Fruit fly (Drosophila melanogaster): ENCODE data around the gene term.
A peak's percentile ranks its signal among the peaks of the same experiment; 100 is the strongest.

DNA sequence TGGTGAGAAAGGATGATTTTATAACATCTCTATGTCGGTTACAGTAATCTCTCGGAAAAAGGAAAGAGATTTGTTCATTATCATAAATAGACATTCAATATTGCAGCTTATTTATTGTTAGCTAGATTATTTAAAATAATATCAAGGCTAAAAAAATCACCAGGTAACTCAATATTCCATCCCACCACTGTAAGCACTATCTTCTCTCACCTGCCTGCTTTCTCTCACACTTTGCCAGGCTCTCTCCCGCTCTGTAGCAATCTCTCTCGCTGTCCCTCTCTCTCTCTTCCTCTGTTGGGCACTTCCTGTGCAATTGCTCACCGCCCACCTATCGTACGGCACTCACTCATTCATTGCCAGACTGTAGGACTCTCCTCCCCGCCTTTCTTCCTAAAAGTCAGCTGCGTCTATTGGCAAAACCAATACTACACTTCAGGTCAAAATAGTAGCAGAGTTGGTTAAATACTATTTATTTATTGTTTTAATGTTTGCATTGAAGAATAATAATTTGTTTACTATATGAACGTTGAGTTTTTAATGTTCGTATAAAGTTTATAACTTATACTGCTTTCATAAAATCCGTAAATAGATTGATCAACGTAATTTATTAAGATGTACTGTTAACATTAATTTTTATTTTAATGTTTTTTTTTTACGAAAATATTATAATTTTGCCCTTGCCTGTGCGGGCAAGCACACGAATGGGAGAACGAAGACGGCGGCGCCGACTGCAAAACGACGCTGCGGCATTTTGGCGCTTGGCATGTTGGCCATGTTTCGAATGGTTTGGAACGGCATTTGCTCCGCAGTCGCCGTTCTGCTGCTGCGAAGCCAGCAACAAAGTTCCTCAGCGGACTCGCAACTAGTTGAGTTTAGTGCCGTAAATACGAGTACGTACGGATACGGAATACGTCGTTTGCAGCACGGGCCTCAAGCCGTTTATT, 47.3 kb upstream of the term start:
- TF ChIP-seq tai (GFP tag; optimal IDR thresholded peaks at IDR 0.05): peak; percentile 86
- peak; percentile 70 for TF ChIP-seq Hr83 (GFP tag; optimal IDR thresholded peaks at IDR 0.05; ENCODE audit: poor library complexity, severe bottlenecking)
- peak; percentile 44 for TF ChIP-seq Rel (GFP tag; optimal IDR thresholded peaks at IDR 0.05)
- TF ChIP-seq Rel (tag; optimal IDR thresholded peaks at IDR 0.05): peak; percentile 49
- peak; percentile 56 for TF ChIP-seq dsf (GFP tag; optimal IDR thresholded peaks at IDR 0.05; ENCODE audit: borderline replicate concordance)
- no peak for TF ChIP-seq lola (GFP tag; optimal IDR thresholded peaks at IDR 0.05)

Data from whole organism, wandering third instar larva.